Fruit fly (Drosophila melanogaster) whole organism, embryonic: Measurements from ENCODE around the gene CG31886.

Experiments
- Blimp-1 ChIP-seq: fragments of 200-800 bp; sonication (Bioruptor generic); optimal IDR thresholded peaks from 3 replicates; lab custom pipeline; 2018; ENCODE audit warnings: missing biosample characterization, missing genetic modification characterization, mild to moderate bottlenecking, moderate library complexity, missing genetic modification reagents
- CG10267 ChIP-seq: fragments of 200-800 bp; sonication (Bioruptor generic); optimal IDR thresholded peaks from 2 replicates; lab custom pipeline; 2018; ENCODE audit warnings: missing biosample characterization, mild to moderate bottlenecking, missing genetic modification characterization, moderate library complexity
- CG10462 ChIP-seq: fragments of 200-800 bp; sonication (Bioruptor generic); optimal IDR thresholded peaks from 2 replicates; lab custom pipeline; 2016; ENCODE audit warnings: missing biosample characterization, missing genetic modification characterization
- CG10979 ChIP-seq: fragments of 200-800 bp; sonication (Bioruptor generic); optimal IDR thresholded peaks from 2 replicates; lab custom pipeline; 2018; ENCODE audit warnings: missing biosample characterization, mild to moderate bottlenecking, missing genetic modification characterization, moderate library complexity
- CG11696 ChIP-seq: fragments of 200-800 bp; sonication (Bioruptor generic); IDR thresholded peaks from 2 replicates; pipeline ENCODE4 v1.3.6; 2022; ENCODE audit warnings: missing biosample characterization, missing genetic modification characterization
- CG12391 ChIP-seq: fragments of 200-800 bp; sonication (Bioruptor generic); optimal IDR thresholded peaks from 3 replicates; lab custom pipeline; 2018; ENCODE audit warnings: missing biosample characterization, mild to moderate bottlenecking, missing genetic modification characterization, moderate library complexity
- CG13296 ChIP-seq: fragments of 200-800 bp; sonication (Bioruptor generic); optimal IDR thresholded peaks from 3 replicates; lab custom pipeline; 2018; ENCODE audit warnings: missing biosample characterization, mild to moderate bottlenecking, missing genetic modification characterization
- CG17359 ChIP-seq: fragments of 200-800 bp; sonication (Bioruptor generic); optimal IDR thresholded peaks from 3 replicates; lab custom pipeline; 2018; ENCODE audit warnings: missing biosample characterization, mild to moderate bottlenecking, missing genetic modification characterization, moderate library complexity
- CG17829 ChIP-seq: fragments of 200-800 bp; optimal IDR thresholded peaks from 2 replicates; lab custom pipeline; 2019; ENCODE audit warnings: missing biosample characterization, mild to moderate bottlenecking, missing genetic modification characterization, moderate library complexity
- CG42726 ChIP-seq: fragments of 200-800 bp; sonication (Bioruptor generic); IDR thresholded peaks from 2 replicates; pipeline ENCODE4 v1.3.6; 2022; ENCODE audit warnings: missing biosample characterization, missing genetic modification characterization; ENCODE audit not compliant: partially characterized antibody
- CG4404 ChIP-seq: fragments of 200-800 bp; sonication (Bioruptor generic); IDR thresholded peaks from 2 replicates; pipeline ENCODE4 v1.3.6; 2022; ENCODE audit warnings: missing biosample characterization, missing genetic modification characterization
- CG4820 ChIP-seq: fragments of 200-800 bp; sonication (Bioruptor generic); optimal IDR thresholded peaks from 3 replicates; lab custom pipeline; 2016; ENCODE audit warnings: missing biosample characterization, missing genetic modification characterization
- CG6689 ChIP-seq: fragments of 200-800 bp; sonication (Bioruptor generic); IDR thresholded peaks from 2 replicates; pipeline ENCODE4 v1.3.6; 2022; ENCODE audit warnings: missing biosample characterization, missing genetic modification characterization
- CG7839 ChIP-seq: fragments of 200-800 bp; sonication (Bioruptor generic); optimal IDR thresholded peaks from 3 replicates; lab custom pipeline; 2018; ENCODE audit warnings: missing biosample characterization, mild to moderate bottlenecking, missing genetic modification characterization, moderate library complexity
- Chrac-16 ChIP-seq: fragments of 200-800 bp; sonication (Bioruptor generic); optimal IDR thresholded peaks from 3 replicates; lab custom pipeline; 2016; ENCODE audit warnings: missing biosample characterization, missing genetic modification characterization
- Drgx ChIP-seq: fragments of 200-800 bp; sonication (Bioruptor generic); IDR thresholded peaks from 2 replicates; pipeline ENCODE4 v1.3.6; 2022; ENCODE audit warnings: missing biosample characterization, missing genetic modification characterization
- Ets65A ChIP-seq: fragments of 200-800 bp; sonication (Bioruptor generic); peaks from one replicate; lab custom pipeline; 2016; ENCODE audit warnings: missing biosample characterization, missing genetic modification characterization
- HmgD ChIP-seq: fragments of 200-800 bp; sonication (Bioruptor generic); optimal IDR thresholded peaks from 3 replicates; lab custom pipeline; 2016; ENCODE audit warnings: missing biosample characterization, missing genetic modification characterization
- Hr3 ChIP-seq: fragments of 200-800 bp; sonication (Bioruptor generic); optimal IDR thresholded peaks from 3 replicates; lab custom pipeline; 2016; ENCODE audit warnings: missing biosample characterization, missing genetic modification characterization
- Hr39 ChIP-seq: fragments of >200 bp; optimal IDR thresholded peaks from 2 replicates; lab custom pipeline; 2017
- Lhr ChIP-seq: fragments of 200-800 bp; sonication (Bioruptor generic); optimal IDR thresholded peaks from 3 replicates; lab custom pipeline; 2017; ENCODE audit warnings: mild to moderate bottlenecking, missing biosample characterization, missing genetic modification reagents, missing genetic modification characterization
- Oli ChIP-seq: fragments of 200-800 bp; sonication (Bioruptor generic); optimal IDR thresholded peaks from 2 replicates; lab custom pipeline; 2018; ENCODE audit warnings: missing biosample characterization, mild to moderate bottlenecking, missing genetic modification characterization, moderate library complexity
- Poxn ChIP-seq: fragments of 200-800 bp; sonication (Bioruptor generic); IDR thresholded peaks from 2 replicates; pipeline ENCODE4 v1.3.6; 2022; ENCODE audit warnings: missing biosample characterization, missing genetic modification characterization
- Ptx1 ChIP-seq: fragments of 200-800 bp; sonication (Bioruptor generic); IDR thresholded peaks from 2 replicates; pipeline ENCODE4 v1.3.6; 2022; ENCODE audit warnings: missing biosample characterization, missing genetic modification characterization
- Sox102F ChIP-seq: fragments of 200-800 bp; sonication (Bioruptor generic); optimal IDR thresholded peaks from 2 replicates; lab custom pipeline; 2018; ENCODE audit warnings: missing biosample characterization, mild to moderate bottlenecking, missing genetic modification characterization, moderate library complexity
- Xrp1 ChIP-seq: fragments of 200-800 bp; sonication (Bioruptor generic); IDR thresholded peaks from 2 replicates; pipeline ENCODE4 v1.3.6; 2022; ENCODE audit warnings: missing biosample characterization, missing genetic modification characterization
- bsh ChIP-seq, 2 experiments: fragments of 200-800 bp; sonication (Bioruptor generic); optimal IDR thresholded peaks; 2 replicates each; lab custom pipeline; 2017 to 2018; ENCODE audit warnings: mild to moderate bottlenecking in 2 of 2, missing biosample characterization in 2 of 2, missing genetic modification characterization in 2 of 2, moderate library complexity in 1 of 2
- ci ChIP-seq: fragments of 200-800 bp; sonication (Bioruptor generic); IDR thresholded peaks from 3 replicates; pipeline ENCODE4 v1.3.6; 2022; ENCODE audit warnings: missing biosample characterization, missing genetic modification characterization
- corto ChIP-seq: fragments of 200-800 bp; sonication (Bioruptor generic); optimal IDR thresholded peaks from 2 replicates; lab custom pipeline; 2016; ENCODE audit warnings: missing biosample characterization, mild to moderate bottlenecking, missing genetic modification characterization, moderate library complexity
- dmrt11E ChIP-seq: fragments of 200-800 bp; sonication (Bioruptor generic); optimal IDR thresholded peaks from 3 replicates; lab custom pipeline; 2018; ENCODE audit warnings: missing biosample characterization, mild to moderate bottlenecking, missing genetic modification characterization, moderate library complexity
- dmrt99B ChIP-seq: fragments of 200-800 bp; sonication (Bioruptor generic); optimal IDR thresholded peaks from 2 replicates; lab custom pipeline; 2018; ENCODE audit warnings: missing biosample characterization, mild to moderate bottlenecking, missing genetic modification characterization, moderate library complexity
- fd96Cb ChIP-seq: fragments of 200-800 bp; sonication (Bioruptor generic); optimal IDR thresholded peaks from 2 replicates; lab custom pipeline; 2018; ENCODE audit warnings: missing biosample characterization, mild to moderate bottlenecking, missing genetic modification characterization, moderate library complexity
- gem ChIP-seq: fragments of 200-800 bp; sonication (Bioruptor generic); optimal IDR thresholded peaks from 2 replicates; lab custom pipeline; 2019; ENCODE audit warnings: missing biosample characterization, mild to moderate bottlenecking, missing genetic modification characterization, moderate library complexity
- gsb-n ChIP-seq: fragments of 200-800 bp; sonication (Bioruptor generic); optimal IDR thresholded peaks from 3 replicates; lab custom pipeline; 2018; ENCODE audit warnings: missing biosample characterization, mild to moderate bottlenecking, missing genetic modification characterization
- inv ChIP-seq: fragments of 200-800 bp; sonication (Bioruptor generic); IDR thresholded peaks from 2 replicates; pipeline ENCODE4 v1.3.6; 2022; ENCODE audit warnings: missing biosample characterization, missing genetic modification characterization; ENCODE audit not compliant: partially characterized antibody
- lab ChIP-seq: fragments of 200-800 bp; sonication (Bioruptor generic); optimal IDR thresholded peaks from 3 replicates; lab custom pipeline; 2017; ENCODE audit warnings: missing biosample characterization, missing genetic modification characterization, mild to moderate bottlenecking, moderate library complexity, missing genetic modification reagents
- lbe ChIP-seq: fragments of 200-800 bp; sonication (Bioruptor generic); optimal IDR thresholded peaks from 2 replicates; lab custom pipeline; 2016; ENCODE audit warnings: missing biosample characterization, mild to moderate bottlenecking, missing genetic modification characterization
- nmo ChIP-seq: fragments of 200-800 bp; sonication (Bioruptor generic); optimal IDR thresholded peaks from 2 replicates; lab custom pipeline; 2018; ENCODE audit warnings: missing biosample characterization, mild to moderate bottlenecking, missing genetic modification characterization, moderate library complexity
- phol ChIP-seq: fragments of 200-800 bp; sonication (Bioruptor generic); optimal IDR thresholded peaks from 3 replicates; lab custom pipeline; 2018; ENCODE audit warnings: missing biosample characterization, mild to moderate bottlenecking, missing genetic modification characterization, moderate library complexity
- prd ChIP-seq, 3 experiments: fragments of >200 bp in 2 of 3; fragments of 200-800 bp in 1 of 3; sonication (Bioruptor generic) in 1 of 3; optimal IDR thresholded peaks in 2 of 3; IDR thresholded peaks in 1 of 3; 2 replicates in 2 of 3; 3 replicates in 1 of 3; pipeline versions ENCODE4 v1.3.6 to Lab custom; 2017 to 2022; ENCODE audit warnings: missing biosample characterization in 1 of 3, missing genetic modification characterization in 1 of 3
- row ChIP-seq: fragments of 200-800 bp; sonication (Bioruptor generic); IDR thresholded peaks from 3 replicates; pipeline ENCODE4 v1.3.6; 2022; ENCODE audit warnings: missing biosample characterization, missing genetic modification characterization
- sens ChIP-seq: fragments of 200-800 bp; sonication (Bioruptor generic); peaks from one replicate; lab custom pipeline; 2016; ENCODE audit warnings: missing biosample characterization, missing genetic modification characterization
- sna ChIP-seq: fragments of 200-800 bp; sonication (Bioruptor generic); IDR thresholded peaks from 2 replicates; pipeline ENCODE4 v1.3.6; 2022; ENCODE audit warnings: missing biosample characterization, missing genetic modification characterization; ENCODE audit not compliant: partially characterized antibody
- tap ChIP-seq: fragments of 200-800 bp; optimal IDR thresholded peaks from 3 replicates; lab custom pipeline; 2019; ENCODE audit warnings: missing biosample characterization, mild to moderate bottlenecking, missing genetic modification characterization, moderate library complexity
- tgo ChIP-seq: fragments of 200-800 bp; sonication (Bioruptor generic); IDR thresholded peaks from 3 replicates; pipeline ENCODE4 v1.3.6; 2022; ENCODE audit warnings: missing biosample characterization, missing genetic modification characterization
- unpg ChIP-seq: fragments of 200-800 bp; sonication (Bioruptor generic); optimal IDR thresholded peaks from 3 replicates; lab custom pipeline; 2018; ENCODE audit warnings: missing biosample characterization, mild to moderate bottlenecking, missing genetic modification characterization, moderate library complexity
- vvl ChIP-seq: fragments of 200-800 bp; sonication (Bioruptor generic); IDR thresholded peaks from 2 replicates; pipeline ENCODE4 v1.3.6; 2022; ENCODE audit warnings: missing biosample characterization, missing genetic modification characterization

The CG31886 gene

DNA sequence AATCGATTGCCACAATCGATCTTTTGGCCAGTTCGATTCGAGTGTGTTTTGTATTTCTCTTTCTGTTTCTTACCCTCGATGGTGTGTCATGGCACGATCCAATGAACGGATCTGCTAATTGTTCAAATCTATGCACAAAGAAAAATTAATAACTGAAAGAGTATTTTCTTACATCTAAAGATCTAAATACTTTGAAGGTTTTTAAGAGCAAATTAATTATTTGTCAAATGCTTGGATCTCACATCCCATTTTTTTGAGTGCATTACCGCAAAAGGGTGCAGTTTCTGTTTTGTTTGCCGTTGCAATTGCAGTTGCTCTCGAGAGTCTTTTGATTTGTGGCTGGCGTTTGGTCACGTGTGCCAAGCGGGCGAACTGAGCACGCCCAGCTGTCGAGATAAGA, 36.9 kb downstream of the CG31886 start:
- TF ChIP-seq Hr39 (lab: Kevin White, UChicago) (no peak), Ets65A (peak; percentile 5), Drgx (GFP tag; lab: Robert Waterston, UW) (peak; percentile 54; the same call in 1 of the 2 replicates), CG10462 (GFP tag; lab: Kevin White, UChicago) (no peak)

- TF ChIP-seq CG42726 (GFP tag; lab: Robert Waterston, UW) (no peak), phol (tag; lab: Kevin White, UChicago) (peak; percentile 31), CG10979 (tag; lab: Kevin White, UChicago) (peak; percentile 38), CG11696 (GFP tag; lab: Robert Waterston, UW) (no peak), unpg (GFP tag; lab: Kevin White, UChicago) (peak; percentile 45), Oli (peak; percentile 24), gsb-n (tag; lab: Kevin White, UChicago) (peak; percentile 6), ci (GFP tag; lab: Robert Waterston, UW) (0 out of 3 replicates have a peak, but pooled peaks have one; percentile 24), bsh (GFP tag; optimal IDR thresholded peaks at IDR 0.05; lab: Kevin White, UChicago) (peak; percentile 32 to 53), Lhr (GFP tag; lab: Kevin White, UChicago) (no peak), CG12391 (tag; lab: Kevin White, UChicago) (peak; percentile 32), vvl (0 out of 2 replicates have a peak, but pooled peaks have one; percentile 37), CG17359 (tag; lab: Kevin White, UChicago) (peak; percentile 51), dmrt99B (tag; lab: Kevin White, UChicago) (peak; percentile 57), inv (GFP tag; lab: Robert Waterston, UW) (no peak), Chrac-16 (GFP tag; lab: Kevin White, UChicago) (no peak), lab (GFP tag; lab: Kevin White, UChicago) (peak; percentile 12), HmgD (no peak), Poxn (GFP tag; lab: Robert Waterston, UW) (no peak), CG7839 (tag; lab: Kevin White, UChicago) (peak; percentile 28), Drgx (GFP tag; lab: Robert Waterston, UW) (peak; percentile 61), CG4404 (GFP tag; lab: Robert Waterston, UW) (no peak), Sox102F (peak; percentile 57), tgo (GFP tag; lab: Robert Waterston, UW) (0 out of 3 replicates have a peak, but pooled peaks have one; percentile 31), prd (optimal IDR thresholded peaks at IDR 0.05; lab: Kevin White, UChicago) (no peak), prd (GFP tag; IDR thresholded peaks at IDR 0.05; lab: Robert Waterston, UW) (peak; percentile 24; the same call in 1 of the 3 replicates), CG10267 (tag; lab: Kevin White, UChicago) (peak; percentile 2), lbe (peak; percentile 79), Hr3 (GFP tag; lab: Kevin White, UChicago) (peak; percentile 4), fd96Cb (tag; lab: Kevin White, UChicago) (peak; percentile 19), CG4820 (GFP tag; lab: Kevin White, UChicago) (peak; percentile 20), sna (GFP tag; lab: Robert Waterston, UW) (no peak), tap (tag; lab: Kevin White, UChicago) (peak; percentile 41), nmo (GFP tag; lab: Kevin White, UChicago) (peak; percentile 22), Blimp-1 (GFP tag; lab: Kevin White, UChicago) (peak; percentile 52), CG6689 (GFP tag; lab: Robert Waterston, UW) (peak; percentile 31; the same call in 1 of the 2 replicates), row (GFP tag; lab: Robert Waterston, UW) (0 out of 3 replicates have a peak, but pooled peaks have one; percentile 35), Xrp1 (GFP tag; lab: Robert Waterston, UW) (peak; percentile 50; the same call in 1 of the 2 replicates), Ptx1 (peak; percentile 13; the same call in 1 of the 2 replicates), corto (GFP tag; lab: Kevin White, UChicago) (peak; percentile 74), dmrt11E (tag; lab: Kevin White, UChicago) (peak; percentile 9), gem (tag; lab: Kevin White, UChicago) (peak; percentile 61), CG13296 (no peak), CG17829 (tag; lab: Kevin White, UChicago) (peak; percentile 34), sens (peak; percentile 83)
Observed at dm6 chr2L:8920294-8920693, 38.6 kb downstream of the CG31886 start.
